Fruit fly (Drosophila melanogaster) whole organism, prepupa: ENCODE data around the gene MED15.

Experiments
- Blimp-1 ChIP-seq: fragments of 200-800 bp; sonication (Bioruptor generic); optimal IDR thresholded peaks from 3 replicates; lab custom pipeline; 2017; ENCODE audit warnings: missing biosample characterization, missing genetic modification characterization, mild to moderate bottlenecking, moderate library complexity, missing genetic modification reagents
- CG10669 ChIP-seq: fragments of 200-800 bp; sonication (Bioruptor generic); optimal IDR thresholded peaks from 3 replicates; lab custom pipeline; 2018; ENCODE audit warnings: missing biosample characterization, mild to moderate bottlenecking, missing genetic modification characterization, moderate library complexity
- CG11762 ChIP-seq: fragments of 200-800 bp; sonication (Bioruptor generic); optimal IDR thresholded peaks from 3 replicates; lab custom pipeline; 2016; ENCODE audit warnings: missing biosample characterization, missing genetic modification characterization; ENCODE audit not compliant: insufficient read depth
- CG15336 ChIP-seq: fragments of 200-800 bp; sonication (Bioruptor generic); IDR thresholded peaks from 2 replicates; pipeline ENCODE4 v1.3.6; 2022; ENCODE audit warnings: missing biosample characterization, missing genetic modification characterization
- CG1621 ChIP-seq: fragments of 200-800 bp; sonication (Bioruptor generic); optimal IDR thresholded peaks from 3 replicates; lab custom pipeline; 2018; ENCODE audit warnings: missing biosample characterization, mild to moderate bottlenecking, missing genetic modification characterization
- CG16779 ChIP-seq: fragments of 200-800 bp; sonication (Bioruptor generic); optimal IDR thresholded peaks from 3 replicates; lab custom pipeline; 2017; ENCODE audit warnings: missing biosample characterization, mild to moderate bottlenecking, missing genetic modification characterization
- CG3032 ChIP-seq: fragments of 200-800 bp; optimal IDR thresholded peaks from 2 replicates; lab custom pipeline; 2019; ENCODE audit warnings: missing biosample characterization, mild to moderate bottlenecking, missing genetic modification characterization, moderate library complexity
- CG31627 ChIP-seq: fragments of 200-800 bp; sonication (Bioruptor generic); optimal IDR thresholded peaks from 3 replicates; lab custom pipeline; 2016; ENCODE audit warnings: missing biosample characterization, missing genetic modification characterization
- CG32006 ChIP-seq: fragments of 200-800 bp; sonication (Bioruptor generic); optimal IDR thresholded peaks from 3 replicates; lab custom pipeline; 2017; ENCODE audit warnings: missing biosample characterization, mild to moderate bottlenecking, missing genetic modification characterization
- CG3919 ChIP-seq: fragments of 200-800 bp; sonication (Bioruptor generic); optimal IDR thresholded peaks from 3 replicates; lab custom pipeline; 2016; ENCODE audit warnings: missing biosample characterization, missing genetic modification characterization
- CG4318 ChIP-seq: fragments of 200-800 bp; sonication (Bioruptor generic); optimal IDR thresholded peaks from 3 replicates; lab custom pipeline; 2017; ENCODE audit warnings: missing biosample characterization, mild to moderate bottlenecking, missing genetic modification characterization
- CG6163 ChIP-seq: fragments of 200-800 bp; sonication (Bioruptor generic); IDR thresholded peaks from 3 replicates; pipeline ENCODE4 v1.3.6; 2022; ENCODE audit warnings: missing biosample characterization, missing genetic modification characterization
- CG6276 ChIP-seq: fragments of 200-800 bp; sonication (Bioruptor generic); optimal IDR thresholded peaks from 2 replicates; lab custom pipeline; 2017; ENCODE audit warnings: missing biosample characterization, mild to moderate bottlenecking, missing genetic modification characterization
- CG6808 ChIP-seq: fragments of 200-800 bp; sonication (Bioruptor generic); optimal IDR thresholded peaks from 3 replicates; lab custom pipeline; 2017; ENCODE audit warnings: missing biosample characterization, missing genetic modification characterization, mild to moderate bottlenecking, moderate library complexity, missing genetic modification reagents
- CG6854 ChIP-seq: fragments of 200-800 bp; sonication (Bioruptor generic); optimal IDR thresholded peaks from 2 replicates; lab custom pipeline; 2017; ENCODE audit warnings: missing biosample characterization, mild to moderate bottlenecking, missing genetic modification characterization
- CG7368 ChIP-seq: fragments of 200-800 bp; sonication (Bioruptor generic); optimal IDR thresholded peaks from 3 replicates; lab custom pipeline; 2016; ENCODE audit warnings: missing biosample characterization, missing genetic modification characterization
- CG8319 ChIP-seq: fragments of 200-800 bp; sonication (Bioruptor generic); optimal IDR thresholded peaks from 3 replicates; lab custom pipeline; 2016; ENCODE audit warnings: missing biosample characterization, missing genetic modification characterization
- CG8632 ChIP-seq: fragments of 200-800 bp; sonication (Bioruptor generic); optimal IDR thresholded peaks from 3 replicates; lab custom pipeline; 2016; ENCODE audit warnings: missing biosample characterization, missing genetic modification characterization
- CG9139 ChIP-seq: fragments of 200-800 bp; sonication (Bioruptor generic); optimal IDR thresholded peaks from 3 replicates; lab custom pipeline; 2017; ENCODE audit warnings: missing biosample characterization, mild to moderate bottlenecking, missing genetic modification characterization
- Eip75B ChIP-seq: fragments of 200-800 bp; sonication (Bioruptor generic); optimal IDR thresholded peaks from 3 replicates; lab custom pipeline; 2016; ENCODE audit warnings: missing biosample characterization, missing genetic modification characterization
- Eip78C ChIP-seq: fragments of 200-800 bp; sonication (Bioruptor generic); peaks from one replicate; lab custom pipeline; 2016; ENCODE audit warnings: missing biosample characterization, missing genetic modification characterization
- Ets96B ChIP-seq: fragments of 200-800 bp; optimal IDR thresholded peaks from 2 replicates; lab custom pipeline; 2019; ENCODE audit warnings: missing biosample characterization, mild to moderate bottlenecking, missing genetic modification characterization, moderate library complexity
- Gug ChIP-seq: fragments of 200-800 bp; sonication (Bioruptor generic); IDR thresholded peaks from 2 replicates; pipeline ENCODE4 v1.3.6; 2022; ENCODE audit warnings: missing biosample characterization, missing genetic modification characterization
- Hr38 ChIP-seq: sonication (Bioruptor generic); optimal IDR thresholded peaks from 2 replicates; lab custom pipeline; 2016; ENCODE audit warnings: missing biosample characterization, missing genetic modification characterization
- Hr39 ChIP-seq: fragments of 200-800 bp; sonication (Bioruptor generic); optimal IDR thresholded peaks from 2 replicates; lab custom pipeline; 2016; ENCODE audit warnings: missing biosample characterization, missing genetic modification characterization
- Hr4 ChIP-seq: fragments of 200-800 bp; sonication (Bioruptor generic); optimal IDR thresholded peaks from 3 replicates; lab custom pipeline; 2016; ENCODE audit warnings: missing biosample characterization, missing genetic modification characterization
- Lpt ChIP-seq: fragments of 200-800 bp; sonication (Bioruptor generic); optimal IDR thresholded peaks from 3 replicates; lab custom pipeline; 2016; ENCODE audit warnings: missing biosample characterization, missing genetic modification characterization
- Met ChIP-seq: fragments of 200-800 bp; sonication (Bioruptor generic); optimal IDR thresholded peaks from 3 replicates; lab custom pipeline; 2016; ENCODE audit warnings: missing biosample characterization, missing genetic modification characterization
- OdsH ChIP-seq: fragments of 200-800 bp; sonication (Bioruptor generic); optimal IDR thresholded peaks from 3 replicates; lab custom pipeline; 2016; ENCODE audit warnings: missing biosample characterization, missing genetic modification characterization
- Smox ChIP-seq: fragments of 200-800 bp; sonication (Bioruptor generic); optimal IDR thresholded peaks from 3 replicates; lab custom pipeline; 2016; ENCODE audit warnings: missing biosample characterization, missing genetic modification characterization
- Sox102F ChIP-seq: fragments of 200-800 bp; sonication (Bioruptor generic); optimal IDR thresholded peaks from 2 replicates; lab custom pipeline; 2016; ENCODE audit warnings: missing biosample characterization, mild to moderate bottlenecking, missing genetic modification characterization
- Sox14 ChIP-seq: fragments of 200-800 bp; sonication (Bioruptor generic); optimal IDR thresholded peaks from 3 replicates; lab custom pipeline; 2016; ENCODE audit warnings: missing biosample characterization, missing genetic modification characterization
- Sox15 ChIP-seq: fragments of 200-800 bp; sonication (Bioruptor generic); optimal IDR thresholded peaks from 3 replicates; lab custom pipeline; 2016; ENCODE audit warnings: missing biosample characterization, missing genetic modification characterization
- achi ChIP-seq: fragments of 200-800 bp; sonication (Bioruptor generic); optimal IDR thresholded peaks from 3 replicates; lab custom pipeline; 2016; ENCODE audit warnings: missing biosample characterization, missing genetic modification characterization
- acj6 ChIP-seq: fragments of 200-800 bp; sonication (Bioruptor generic); optimal IDR thresholded peaks from 3 replicates; lab custom pipeline; 2016; ENCODE audit warnings: missing biosample characterization, missing genetic modification characterization
- dac ChIP-seq: fragments of 200-800 bp; sonication (Bioruptor generic); optimal IDR thresholded peaks from 2 replicates; lab custom pipeline; 2017; ENCODE audit warnings: missing biosample characterization, mild to moderate bottlenecking, missing genetic modification characterization
- dsx ChIP-seq: fragments of 200-800 bp; optimal IDR thresholded peaks from 3 replicates; lab custom pipeline; 2019; ENCODE audit warnings: missing biosample characterization, mild to moderate bottlenecking, missing genetic modification characterization, moderate library complexity; ENCODE audit not compliant: poor library complexity, severe bottlenecking
- esn ChIP-seq: fragments of 200-800 bp; sonication (Bioruptor generic); optimal IDR thresholded peaks from 2 replicates; lab custom pipeline; 2016; ENCODE audit warnings: missing biosample characterization, mild to moderate bottlenecking, missing genetic modification characterization, moderate library complexity
- fd59A ChIP-seq: fragments of 200-800 bp; sonication (Bioruptor generic); optimal IDR thresholded peaks from 2 replicates; lab custom pipeline; 2017; ENCODE audit warnings: missing biosample characterization, mild to moderate bottlenecking, missing genetic modification characterization, missing genetic modification reagents
- fkh ChIP-seq: fragments of 200-800 bp; sonication (Bioruptor generic); optimal IDR thresholded peaks from 3 replicates; lab custom pipeline; 2017; ENCODE audit warnings: missing biosample characterization, mild to moderate bottlenecking, missing genetic modification characterization, moderate library complexity
- net ChIP-seq: fragments of 200-800 bp; sonication (Bioruptor generic); optimal IDR thresholded peaks from 3 replicates; lab custom pipeline; 2016; ENCODE audit warnings: missing biosample characterization, missing genetic modification characterization
- pdm3 ChIP-seq: fragments of 200-800 bp; sonication (Bioruptor generic); optimal IDR thresholded peaks from 3 replicates; lab custom pipeline; 2016; ENCODE audit warnings: missing biosample characterization, missing genetic modification characterization
- salr ChIP-seq, 2 experiments: fragments of 200-800 bp; sonication (Bioruptor generic); optimal IDR thresholded peaks; 3 replicates each; lab custom pipeline; 2016 to 2018; ENCODE audit warnings: missing biosample characterization in 2 of 2, missing genetic modification characterization in 2 of 2, mild to moderate bottlenecking in 1 of 2
- spab ChIP-seq: fragments of 200-800 bp; sonication (Bioruptor generic); optimal IDR thresholded peaks from 2 replicates; lab custom pipeline; 2017; ENCODE audit warnings: missing biosample characterization, mild to moderate bottlenecking, missing genetic modification characterization, missing genetic modification reagents
- svp ChIP-seq: fragments of 200-800 bp; sonication (Bioruptor generic); peaks from one replicate; lab custom pipeline; 2016; ENCODE audit warnings: missing biosample characterization, missing genetic modification characterization
- vri ChIP-seq: fragments of 200-800 bp; sonication (Bioruptor generic); optimal IDR thresholded peaks from 3 replicates; lab custom pipeline; 2016; ENCODE audit warnings: missing biosample characterization, mild to moderate bottlenecking, missing genetic modification characterization

Gene MED15

dm6 chr2L:478749-479482 lies 6.1 kb downstream of the MED15 start (continued):
- TF ChIP-seq Blimp-1 (GFP tag; lab: Kevin White, UChicago) (peak; percentile 67), Lpt (peak; percentile 97), Eip75B (GFP tag; lab: Kevin White, UChicago) (peak; percentile 75), OdsH (GFP tag; lab: Kevin White, UChicago) (peak; percentile 67), Gug (GFP tag; lab: Robert Waterston, UW) (no peak), Eip78C (peak; percentile 90), Sox15 (GFP tag; lab: Kevin White, UChicago) (no peak), CG7368 (GFP tag; lab: Kevin White, UChicago) (peak; percentile 92), vri (GFP tag; lab: Kevin White, UChicago) (peak; percentile 83)

- TF ChIP-seq CG11762 (peak; percentile 97), fkh (GFP tag; lab: Kevin White, UChicago) (peak; percentile 50), CG32006 (GFP tag; lab: Kevin White, UChicago) (peak; percentile 99), CG9139 (GFP tag; lab: Kevin White, UChicago) (peak; percentile 89), acj6 (peak; percentile 99), achi (GFP tag; lab: Kevin White, UChicago) (peak; percentile 98), CG6163 (GFP tag; lab: Robert Waterston, UW) (no peak), fd59A (GFP tag; lab: Kevin White, UChicago) (peak; percentile 98), Hr4 (GFP tag; lab: Kevin White, UChicago) (peak; percentile 99), spab (GFP tag; lab: Kevin White, UChicago) (peak; percentile 97), Sox14 (GFP tag; lab: Kevin White, UChicago) (peak; percentile 99), net (GFP tag; lab: Kevin White, UChicago) (peak; percentile 98), Smox (GFP tag; lab: Kevin White, UChicago) (peak; percentile 97), CG8632 (GFP tag; lab: Kevin White, UChicago) (peak; percentile 98), CG6276 (peak; percentile 97), CG4318 (GFP tag; lab: Kevin White, UChicago) (peak; percentile 98), CG8319 (GFP tag; lab: Kevin White, UChicago) (peak; percentile 95), Hr38 (GFP tag; lab: Kevin White, UChicago) (peak; percentile 84), Ets96B (peak; percentile 98), CG15336 (no peak), dsx (GFP tag; lab: Kevin White, UChicago) (peak; percentile 97), CG16779 (tag; lab: Kevin White, UChicago) (peak; percentile 98), CG6854 (GFP tag; lab: Kevin White, UChicago) (peak; percentile 84), Gug (GFP tag; lab: Robert Waterston, UW) (no peak), Hr39 (GFP tag; lab: Kevin White, UChicago) (peak; percentile 98), CG7368 (GFP tag; lab: Kevin White, UChicago) (peak; percentile 99), CG31627 (GFP tag; lab: Kevin White, UChicago) (peak; percentile 98), pdm3 (peak; percentile 99), Eip75B (GFP tag; lab: Kevin White, UChicago) (peak; percentile 99), Sox102F (peak; percentile 98), CG6808 (peak; percentile 96), Eip78C (peak; percentile 100), CG3919 (GFP tag; lab: Kevin White, UChicago) (peak; percentile 99), CG10669 (GFP tag; lab: Kevin White, UChicago) (peak; percentile 98), Blimp-1 (GFP tag; lab: Kevin White, UChicago) (peak; percentile 84), svp (GFP tag; lab: Kevin White, UChicago) (peak; percentile 100), CG3032 (peak; percentile 98), OdsH (GFP tag; lab: Kevin White, UChicago) (peak; percentile 99), CG1621 (tag; lab: Kevin White, UChicago) (peak; percentile 98), salr (GFP tag; optimal IDR thresholded peaks at IDR 0.05; lab: Kevin White, UChicago) (peak; percentile 97 to 98), Met (peak; percentile 97), dac (GFP tag; lab: Kevin White, UChicago) (peak; percentile 97), esn (GFP tag; lab: Kevin White, UChicago) (peak; percentile 98)
Measured at dm6 chr2L:479483-480195, 6.8 kb downstream of the MED15 start, which contains the start of gene cbt. Gene cbt (minus strand): TSS chr2L:479688.
